Worm (Caenorhabditis elegans): Measurements from ENCODE around the gene R10E8.3.

DNA sequence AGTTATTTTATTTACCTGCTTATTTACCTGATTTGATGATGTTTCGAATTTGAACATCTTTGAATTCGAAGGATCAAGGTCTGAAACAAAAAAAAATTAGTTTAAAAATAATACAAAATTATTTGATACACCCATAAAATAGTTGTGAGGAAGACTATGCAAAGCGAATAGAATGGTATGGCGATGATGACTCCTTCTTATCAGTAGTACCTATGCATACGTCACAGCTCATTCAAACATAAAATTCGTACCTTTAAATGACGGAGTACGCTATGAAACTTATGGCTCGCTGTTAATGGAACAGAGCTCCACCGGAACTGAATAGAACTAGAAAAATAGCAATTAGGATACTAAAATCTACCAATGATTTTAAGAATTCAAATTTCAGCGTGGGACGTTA, 15.7 kb upstream of the R10E8.3 start, which contains the start of gene R10E8.1:
- no peak for TF ChIP-seq ama-1 (optimal IDR thresholded peaks at IDR 0.05)
- TF ChIP-seq snpc-4 (tag; optimal IDR thresholded peaks at IDR 0.05), result no peak
- no peak for TF ChIP-seq mep-1 (tag; optimal IDR thresholded peaks at IDR 0.05)
- TF ChIP-seq daf-12 (tag; optimal IDR thresholded peaks at IDR 0.05), result no peak
- no peak for TF ChIP-seq nhr-6 (tag; optimal IDR thresholded peaks at IDR 0.05)

Data from whole organism, L4 larva.